Fruit fly (Drosophila melanogaster) whole organism, embryonic: ENCODE results near the gene GatB.

Experiments
- Abd-B ChIP-seq: fragments of 200-800 bp; sonication (Bioruptor generic); optimal IDR thresholded peaks from 2 replicates; lab custom pipeline; 2018; ENCODE audit warnings: missing biosample characterization, mild to moderate bottlenecking, missing genetic modification characterization, moderate library complexity
- Aef1 ChIP-seq: fragments of 200-800 bp; sonication (Bioruptor generic); IDR thresholded peaks from 3 replicates; pipeline ENCODE4 v1.3.6; 2022; ENCODE audit warnings: missing biosample characterization, missing genetic modification characterization
- B-H1 ChIP-seq: fragments of 200-800 bp; sonication (Bioruptor generic); IDR thresholded peaks from 3 replicates; pipeline ENCODE4 v1.3.6; 2022; ENCODE audit warnings: missing biosample characterization, missing genetic modification characterization
- BEAF-32 ChIP-seq: fragments of 200-800 bp; sonication (Bioruptor generic); optimal IDR thresholded peaks from 3 replicates; lab custom pipeline; 2017; ENCODE audit warnings: missing biosample characterization, missing genetic modification characterization, mild to moderate bottlenecking, moderate library complexity, missing genetic modification reagents
- CG10321 ChIP-seq: fragments of 200-800 bp; sonication (Bioruptor generic); IDR thresholded peaks from 2 replicates; pipeline ENCODE4 v1.3.6; 2022; ENCODE audit warnings: missing biosample characterization, missing genetic modification characterization
- CG11247 ChIP-seq: fragments of 200-800 bp; sonication (Bioruptor generic); IDR thresholded peaks from 2 replicates; pipeline ENCODE4 v1.3.6; 2022; ENCODE audit warnings: missing biosample characterization, missing genetic modification characterization
- CG11560 ChIP-seq: fragments of 200-800 bp; sonication (Bioruptor generic); IDR thresholded peaks from 3 replicates; pipeline ENCODE4 v1.3.6; 2022; ENCODE audit warnings: missing biosample characterization, missing genetic modification characterization
- CG12071 ChIP-seq: fragments of 200-800 bp; sonication (Bioruptor generic); optimal IDR thresholded peaks from 3 replicates; lab custom pipeline; 2018; ENCODE audit warnings: missing biosample characterization, mild to moderate bottlenecking, missing genetic modification characterization
- CG15011 ChIP-seq: fragments of 200-800 bp; sonication (Bioruptor generic); optimal IDR thresholded peaks from 3 replicates; lab custom pipeline; 2018; ENCODE audit warnings: missing biosample characterization, mild to moderate bottlenecking, missing genetic modification characterization
- CG1602 ChIP-seq: fragments of 200-800 bp; sonication (Bioruptor generic); optimal IDR thresholded peaks from 3 replicates; lab custom pipeline; 2016; ENCODE audit warnings: missing biosample characterization, missing genetic modification characterization
- CG1832 ChIP-seq: fragments of 200-800 bp; sonication (Bioruptor generic); optimal IDR thresholded peaks from 2 replicates; lab custom pipeline; 2017; ENCODE audit warnings: missing biosample characterization, mild to moderate bottlenecking, missing genetic modification characterization, inconsistent platforms
- CG18599 ChIP-seq: fragments of 200-800 bp; sonication (Bioruptor generic); optimal IDR thresholded peaks from 3 replicates; lab custom pipeline; 2017; ENCODE audit warnings: missing biosample characterization, missing genetic modification characterization, mild to moderate bottlenecking, moderate library complexity, missing genetic modification reagents
- CG2678 ChIP-seq: fragments of 200-800 bp; sonication (Bioruptor generic); optimal IDR thresholded peaks from 3 replicates; lab custom pipeline; 2019; ENCODE audit warnings: missing biosample characterization, mild to moderate bottlenecking, missing genetic modification characterization, moderate library complexity
- CG33213 ChIP-seq: fragments of 200-800 bp; sonication (Bioruptor generic); optimal IDR thresholded peaks from 3 replicates; lab custom pipeline; 2016; ENCODE audit warnings: missing biosample characterization, missing genetic modification characterization
- CG3726 ChIP-seq: fragments of 200-800 bp; sonication (Bioruptor generic); IDR thresholded peaks from 3 replicates; pipeline ENCODE4, ENCODE4 v1.3.6; 2022; ENCODE audit warnings: missing biosample characterization, missing genetic modification characterization
- CG43689 ChIP-seq: fragments of 200-800 bp; sonication (Bioruptor generic); IDR thresholded peaks from 2 replicates; pipeline ENCODE4 v1.3.6; 2022; ENCODE audit warnings: missing biosample characterization, missing genetic modification characterization
- CG7963 ChIP-seq: fragments of 200-800 bp; sonication (Bioruptor generic); IDR thresholded peaks from 3 replicates; pipeline ENCODE4 v1.3.6; 2022; ENCODE audit warnings: missing biosample characterization, missing genetic modification characterization; ENCODE audit not compliant: partially characterized antibody
- CG8944 ChIP-seq: fragments of 200-800 bp; sonication (Bioruptor generic); optimal IDR thresholded peaks from 3 replicates; lab custom pipeline; 2016; ENCODE audit warnings: missing biosample characterization, missing genetic modification characterization
- CG9437 ChIP-seq: fragments of 200-800 bp; sonication (Bioruptor generic); optimal IDR thresholded peaks from 2 replicates; lab custom pipeline; 2018; ENCODE audit warnings: missing biosample characterization, mild to moderate bottlenecking, missing genetic modification characterization
- CkIIα-i1 ChIP-seq: fragments of 200-800 bp; sonication (Bioruptor generic); IDR thresholded peaks from 2 replicates; pipeline ENCODE4 v1.3.6; 2022; ENCODE audit warnings: missing biosample characterization, missing genetic modification characterization
- Dip3 ChIP-seq: fragments of 200-800 bp; sonication (Bioruptor generic); optimal IDR thresholded peaks from 3 replicates; lab custom pipeline; 2016; ENCODE audit warnings: missing biosample characterization, missing genetic modification characterization
- Hr78 ChIP-seq, 2 experiments: fragments of 200-800 bp in 1 of 2; fragments of >200 bp in 1 of 2; sonication (Bioruptor generic) in 1 of 2; optimal IDR thresholded peaks; 2 replicates each; lab custom pipeline; 2017 to 2019; ENCODE audit warnings: missing biosample characterization in 2 of 2, missing genetic modification characterization in 2 of 2, mild to moderate bottlenecking in 1 of 2, moderate library complexity in 1 of 2
- MTF-1 ChIP-seq: fragments of 200-800 bp; sonication (Bioruptor generic); optimal IDR thresholded peaks from 2 replicates; lab custom pipeline; 2018; ENCODE audit warnings: missing biosample characterization, mild to moderate bottlenecking, missing genetic modification characterization, borderline replicate concordance
- Mes4 ChIP-seq: fragments of 200-800 bp; sonication (Bioruptor generic); optimal IDR thresholded peaks from 2 replicates; lab custom pipeline; 2016; ENCODE audit warnings: missing biosample characterization, missing genetic modification characterization
- Mrtf ChIP-seq: fragments of 200-800 bp; sonication (Bioruptor generic); IDR thresholded peaks from 3 replicates; pipeline ENCODE4 v1.3.6; 2022; ENCODE audit warnings: missing biosample characterization, missing genetic modification characterization
- Nf-YA ChIP-seq: fragments of 200-800 bp; sonication (Bioruptor generic); IDR thresholded peaks from 2 replicates; pipeline ENCODE4 v1.3.6; 2022; ENCODE audit warnings: missing biosample characterization, missing genetic modification characterization
- Ravus ChIP-seq: fragments of 200-800 bp; sonication (Bioruptor generic); IDR thresholded peaks from 2 replicates; pipeline ENCODE4 v1.3.6; 2022; ENCODE audit warnings: missing biosample characterization, missing genetic modification characterization
- Sry-δ ChIP-seq: fragments of 200-800 bp; sonication (Bioruptor generic); optimal IDR thresholded peaks from 2 replicates; lab custom pipeline; 2016; ENCODE audit warnings: missing biosample characterization, missing genetic modification characterization
- abd-A ChIP-seq: fragments of 200-800 bp; sonication (Bioruptor generic); optimal IDR thresholded peaks from 3 replicates; lab custom pipeline; 2019; ENCODE audit warnings: missing biosample characterization, mild to moderate bottlenecking, missing genetic modification characterization, moderate library complexity
- ase ChIP-seq: fragments of 200-800 bp; sonication (Bioruptor generic); IDR thresholded peaks from 3 replicates; pipeline ENCODE4 v1.3.6; 2022; ENCODE audit warnings: missing biosample characterization, missing genetic modification characterization
- crol ChIP-seq: fragments of 200-800 bp; sonication (Bioruptor generic); IDR thresholded peaks from 2 replicates; pipeline ENCODE4 v1.3.6; 2022; ENCODE audit warnings: missing biosample characterization, missing genetic modification characterization
- crp ChIP-seq, 2 experiments: fragments of 200-800 bp; sonication (Bioruptor generic); optimal IDR thresholded peaks; 2 replicates in 1 of 2; 3 replicates in 1 of 2; lab custom pipeline; 2017; ENCODE audit warnings: missing biosample characterization in 2 of 2, missing genetic modification characterization in 2 of 2, mild to moderate bottlenecking in 1 of 2, moderate library complexity in 1 of 2
- emc ChIP-seq: fragments of 200-800 bp; sonication (Bioruptor generic); optimal IDR thresholded peaks from 2 replicates; lab custom pipeline; 2016; ENCODE audit warnings: missing biosample characterization, missing genetic modification characterization
- ems ChIP-seq: fragments of 200-800 bp; sonication (Bioruptor generic); optimal IDR thresholded peaks from 3 replicates; lab custom pipeline; 2016; ENCODE audit warnings: missing biosample characterization, missing genetic modification characterization
- eyg ChIP-seq: fragments of 200-800 bp; sonication (Bioruptor generic); optimal IDR thresholded peaks from 3 replicates; lab custom pipeline; 2016; ENCODE audit warnings: missing biosample characterization, missing genetic modification characterization
- fu2 ChIP-seq: fragments of 200-800 bp; sonication (Bioruptor generic); optimal IDR thresholded peaks from 2 replicates; lab custom pipeline; 2016; ENCODE audit warnings: missing biosample characterization, missing genetic modification characterization
- insv ChIP-seq, 2 experiments: fragments of 200-800 bp; sonication (Bioruptor generic); optimal IDR thresholded peaks; 3 replicates each; lab custom pipeline; 2016 to 2018; ENCODE audit warnings: missing biosample characterization in 2 of 2, missing genetic modification characterization in 2 of 2
- ken ChIP-seq: fragments of 200-800 bp; sonication (Bioruptor generic); IDR thresholded peaks from 3 replicates; pipeline ENCODE4 v1.3.6; 2022; ENCODE audit warnings: missing biosample characterization, missing genetic modification characterization
- lov ChIP-seq, 2 experiments: fragments of 200-800 bp in 1 of 2; fragments of >200 bp in 1 of 2; sonication (Bioruptor generic) in 1 of 2; IDR thresholded peaks in 1 of 2; optimal IDR thresholded peaks in 1 of 2; 2 replicates in 1 of 2; 3 replicates in 1 of 2; pipeline versions ENCODE4 v1.3.6 to Lab custom; 2017 to 2022; ENCODE audit warnings: missing biosample characterization in 1 of 2, missing genetic modification characterization in 1 of 2
- nerfin-1 ChIP-seq: fragments of 200-800 bp; sonication (Bioruptor generic); optimal IDR thresholded peaks from 3 replicates; lab custom pipeline; 2019; ENCODE audit warnings: missing biosample characterization, mild to moderate bottlenecking, missing genetic modification characterization, moderate library complexity
- pnt ChIP-seq: fragments of 200-800 bp; sonication (Bioruptor generic); optimal IDR thresholded peaks from 3 replicates; lab custom pipeline; 2016; ENCODE audit warnings: missing biosample characterization, missing genetic modification characterization
- salm ChIP-seq: fragments of 200-800 bp; sonication (Bioruptor generic); optimal IDR thresholded peaks from 2 replicates; lab custom pipeline; 2018; ENCODE audit warnings: missing biosample characterization, mild to moderate bottlenecking, missing genetic modification characterization
- sim ChIP-seq: fragments of 200-800 bp; sonication (Bioruptor generic); IDR thresholded peaks from 2 replicates; pipeline ENCODE4 v1.3.6; 2022; ENCODE audit warnings: missing biosample characterization, missing genetic modification characterization
- sisA ChIP-seq: fragments of 200-800 bp; sonication (Bioruptor generic); IDR thresholded peaks from 2 replicates; pipeline ENCODE4 v1.3.6; 2022; ENCODE audit warnings: missing biosample characterization, missing genetic modification characterization
- tna ChIP-seq: fragments of 200-800 bp; sonication (Bioruptor generic); IDR thresholded peaks from 2 replicates; pipeline ENCODE4 v1.3.6; 2022; ENCODE audit warnings: missing biosample characterization, missing genetic modification characterization; ENCODE audit not compliant: partially characterized antibody
- tup ChIP-seq: fragments of 200-800 bp; sonication (Bioruptor generic); optimal IDR thresholded peaks from 2 replicates; lab custom pipeline; 2016; ENCODE audit warnings: missing biosample characterization, mild to moderate bottlenecking, missing genetic modification characterization, moderate library complexity
- usp ChIP-seq: fragments of >200 bp; optimal IDR thresholded peaks from 2 replicates; lab custom pipeline; 2017; ENCODE audit warnings: missing biosample characterization, missing genetic modification characterization
- vvl ChIP-seq: fragments of 200-800 bp; sonication (Bioruptor generic); IDR thresholded peaks from 2 replicates; pipeline ENCODE4 v1.3.6; 2022; ENCODE audit warnings: missing biosample characterization, missing genetic modification characterization

Gene GatB

dm6 chr3R:24151924-24152809 lies 22.1 kb upstream of the GatB start, which contains the start of the genes p38a and CG6178 (continued):
- TF ChIP-seq crol (GFP tag; lab: Robert Waterston, UW) (peak; percentile 57), Ravus (GFP tag; lab: Robert Waterston, UW) (peak; percentile 92), Nf-YA (GFP tag; lab: Robert Waterston, UW) (peak; percentile 94), Mrtf (GFP tag; lab: Robert Waterston, UW) (peak; percentile 95), insv (GFP tag; optimal IDR thresholded peaks at IDR 0.05; lab: Kevin White, UChicago) (peak in 1 of 2 experiments; percentile 72), CG11247 (GFP tag; lab: Robert Waterston, UW) (peak; percentile 95), usp (GFP tag; lab: Kevin White, UChicago) (no peak), CG2678 (tag; lab: Kevin White, UChicago) (peak; percentile 99), CkIIα-i1 (peak; percentile 87; the same call in 1 of the 2 replicates), abd-A (tag; lab: Kevin White, UChicago) (no peak), tup (no peak), CG3726 (peak; percentile 95), CG7963 (GFP tag; lab: Robert Waterston, UW) (no peak), CG1602 (peak; percentile 93), BEAF-32 (peak; percentile 15), CG12071 (peak; percentile 85), fu2 (GFP tag; lab: Kevin White, UChicago) (peak; percentile 62), tna (GFP tag; lab: Robert Waterston, UW) (no peak), CG10321 (GFP tag; lab: Robert Waterston, UW) (peak; percentile 77; the same call in 1 of the 2 replicates), MTF-1 (GFP tag; lab: Kevin White, UChicago) (peak; percentile 74), Mes4 (peak; percentile 21), CG9437 (GFP tag; lab: Kevin White, UChicago) (peak; percentile 96), Hr78 (GFP tag; optimal IDR thresholded peaks at IDR 0.05; lab: Kevin White, UChicago) (peak in 1 of 2 experiments; percentile 83), lov (optimal IDR thresholded peaks at IDR 0.05; lab: Kevin White, UChicago) (no peak), lov (GFP tag; IDR thresholded peaks at IDR 0.05; lab: Robert Waterston, UW) (peak; percentile 81; the same call in 2 of the 3 replicates), CG33213 (GFP tag; lab: Kevin White, UChicago) (peak; percentile 14), Dip3 (GFP tag; lab: Kevin White, UChicago) (peak; percentile 76), CG8944 (peak; percentile 36), eyg (GFP tag; lab: Kevin White, UChicago) (peak; percentile 21), sim (GFP tag; lab: Robert Waterston, UW) (peak; percentile 89), nerfin-1 (tag; lab: Kevin White, UChicago) (peak; percentile 91), CG1832 (no peak), ems (GFP tag; lab: Kevin White, UChicago) (peak; percentile 36), pnt (GFP tag; lab: Kevin White, UChicago) (peak; percentile 53), CG43689 (peak; percentile 92), crp (GFP tag; optimal IDR thresholded peaks at IDR 0.05; lab: Kevin White, UChicago) (peak; percentile 39 to 89), vvl (GFP tag; lab: Robert Waterston, UW) (peak; percentile 97), sisA (GFP tag; lab: Robert Waterston, UW) (peak; percentile 97), ase (GFP tag; lab: Robert Waterston, UW) (peak; percentile 96), Aef1 (GFP tag; lab: Robert Waterston, UW) (peak; percentile 97), ken (GFP tag; lab: Robert Waterston, UW) (peak; percentile 94), emc (GFP tag; lab: Kevin White, UChicago) (peak; percentile 49), CG11560 (tag; lab: Robert Waterston, UW) (peak; percentile 96), Abd-B (GFP tag; lab: Kevin White, UChicago) (peak; percentile 99), salm (peak; percentile 96), B-H1 (GFP tag; lab: Robert Waterston, UW) (peak; percentile 95), CG15011 (GFP tag; lab: Kevin White, UChicago) (peak; percentile 78), CG18599 (peak; percentile 98), Sry-δ (GFP tag; lab: Kevin White, UChicago) (peak; percentile 46)
